Fruit fly (Drosophila melanogaster): ENCODE results near the gene CG32109.

CG32109 gene

DNA sequence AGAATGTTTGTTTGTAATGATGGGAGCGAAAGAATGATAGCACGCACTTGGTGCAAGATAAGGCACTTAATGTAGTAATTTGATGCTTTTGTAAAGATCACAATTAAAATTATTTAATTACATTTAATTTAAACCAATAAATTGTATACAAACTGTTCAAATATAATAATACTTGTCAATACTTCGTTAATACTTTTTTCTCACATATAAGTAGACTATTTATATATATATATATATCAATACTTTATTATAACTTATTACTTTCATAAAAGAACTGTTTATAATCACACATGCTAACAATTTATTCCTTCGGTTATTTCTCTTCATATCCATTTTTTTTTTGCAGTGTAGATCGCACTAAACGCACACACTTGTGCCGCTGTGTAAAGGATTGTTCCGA is 27.5 kb upstream of the CG32109 start (continued):
- TF ChIP-seq phol (tag; optimal IDR thresholded peaks at IDR 0.05) (peak; percentile 39), CG12744 (GFP tag; optimal IDR thresholded peaks at IDR 0.05) (no peak), CG3281 (GFP tag; optimal IDR thresholded peaks at IDR 0.05) (no peak), crol (GFP tag; IDR thresholded peaks at IDR 0.05) (no peak), tin (GFP tag; optimal IDR thresholded peaks at IDR 0.05) (peak; percentile 19), gsb-n (tag; optimal IDR thresholded peaks at IDR 0.05) (peak; percentile 2), CG15601 (tag; optimal IDR thresholded peaks at IDR 0.05) (peak; percentile 2), dmrt11E (tag; optimal IDR thresholded peaks at IDR 0.05) (peak; percentile 43), CG9437 (GFP tag; optimal IDR thresholded peaks at IDR 0.05) (peak; percentile 11), CG4404 (GFP tag; IDR thresholded peaks at IDR 0.05) (no peak), CG6254 (GFP tag; optimal IDR thresholded peaks at IDR 0.05) (peak; percentile 49), cas (GFP tag; IDR thresholded peaks at IDR 0.05) (no peak), zf30C (GFP tag; optimal IDR thresholded peaks at IDR 0.05) (no peak), bsh (GFP tag; optimal IDR thresholded peaks at IDR 0.05) (peak in 1 of 2 experiments; percentile 20), Blimp-1 (GFP tag; optimal IDR thresholded peaks at IDR 0.05) (peak; percentile 17), dmrt99B (tag; optimal IDR thresholded peaks at IDR 0.05) (peak; percentile 26), CG14441 (GFP tag; IDR thresholded peaks at IDR 0.05) (no peak), chm (GFP tag; IDR thresholded peaks at IDR 0.05) (no peak), CG17361 (GFP tag; IDR thresholded peaks at IDR 0.05) (peak; percentile 59; the same call in 2 of the 3 replicates), CG12391 (tag; optimal IDR thresholded peaks at IDR 0.05) (peak; percentile 47), CG12942 (GFP tag; optimal IDR thresholded peaks at IDR 0.05) (no peak), Sox100B (GFP tag; optimal IDR thresholded peaks at IDR 0.05) (peak; percentile 60), Ets97D (GFP tag; optimal IDR thresholded peaks at IDR 0.05) (no peak), CG16813 (GFP tag; IDR thresholded peaks at IDR 0.05; ENCODE audit: partially characterized antibody) (no peak), CG18262 (tag; optimal IDR thresholded peaks at IDR 0.05) (peak; percentile 58), Dip3 (GFP tag; optimal IDR thresholded peaks at IDR 0.05) (no peak), tgo (GFP tag; IDR thresholded peaks at IDR 0.05) (no peak), CG14710 (tag; optimal IDR thresholded peaks at IDR 0.05) (peak; percentile 51), nom (GFP tag; optimal IDR thresholded peaks at IDR 0.05) (no peak), slp2 (GFP tag; optimal IDR thresholded peaks at IDR 0.05) (no peak), ap (GFP tag; IDR thresholded peaks at IDR 0.05) (no peak), wor (GFP tag; IDR thresholded peaks at IDR 0.05) (no peak), lola (GFP tag; optimal IDR thresholded peaks at IDR 0.05) (peak in 1 of 3 experiments; percentile 44), grau (tag; optimal IDR thresholded peaks at IDR 0.05) (peak; percentile 12), CG3838 (GFP tag; optimal IDR thresholded peaks at IDR 0.05) (no peak), CG9876 (GFP tag; optimal IDR thresholded peaks at IDR 0.05) (no peak), pros (GFP tag; optimal IDR thresholded peaks at IDR 0.05) (no peak), CG7839 (tag; optimal IDR thresholded peaks at IDR 0.05) (peak; percentile 8), CG2129 (GFP tag; IDR thresholded peaks at IDR 0.05; ENCODE audit: partially characterized antibody) (no peak), Doc2 (GFP tag; IDR thresholded peaks at IDR 0.05) (no peak), CG11504 (tag; optimal IDR thresholded peaks at IDR 0.05) (peak; percentile 64), CG11247 (GFP tag; IDR thresholded peaks at IDR 0.05) (no peak), CG4820 (GFP tag; optimal IDR thresholded peaks at IDR 0.05) (peak; percentile 9), zfh2 (GFP tag; optimal IDR thresholded peaks at IDR 0.05) (no peak), kah (GFP tag; optimal IDR thresholded peaks at IDR 0.05) (no peak), HLH4C (GFP tag; IDR thresholded peaks at IDR 0.05; ENCODE audit: partially characterized antibody) (no peak), CG12659 (GFP tag; optimal IDR thresholded peaks at IDR 0.05) (no peak), vfl (GFP tag; optimal IDR thresholded peaks at IDR 0.05) (no peak), D (optimal IDR thresholded peaks at IDR 0.05) (no peak), D (GFP tag; optimal IDR thresholded peaks at IDR 0.05) (peak; percentile 24), Max (GFP tag; optimal IDR thresholded peaks at IDR 0.05) (no peak)
